Fruit fly (Drosophila melanogaster) ovary, adult (tissue): Measurements from ENCODE around the gene LIMK1.
A peak's percentile ranks its signal among the peaks of the same experiment; 100 is the strongest.

Experiments used
- CG17801 ChIP-seq: fragments of 200-800 bp; optimal IDR thresholded peaks from 2 replicates; lab custom pipeline; 2019; ENCODE audit warnings: missing biosample characterization, mild to moderate bottlenecking, missing genetic modification characterization, moderate library complexity; ENCODE audit not compliant: partially characterized antibody

LIMK1 gene

DNA sequence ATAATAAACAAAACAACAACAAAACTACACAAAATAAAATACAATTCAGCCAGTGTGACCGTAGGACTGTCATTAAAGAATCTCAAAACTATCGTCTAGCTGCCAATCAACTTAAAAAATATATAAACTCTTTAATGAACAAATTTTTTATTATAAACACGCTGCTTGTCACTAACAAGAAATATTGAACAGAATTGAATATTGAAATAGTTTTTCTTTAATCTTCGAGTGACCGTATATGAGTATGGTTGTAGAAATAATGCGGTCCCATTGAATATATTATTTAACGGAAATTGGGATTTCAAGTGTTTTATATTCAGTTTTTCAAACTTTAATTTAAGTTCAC, at the start of gene LIMK1:
Gene LIMK1, minus strand, starts transcription at position 73 of the 346 bp plus-strand sequence.
- TF ChIP-seq CG17801 (GFP tag; lab: Kevin White, UChicago): peak; percentile 14

DNA sequence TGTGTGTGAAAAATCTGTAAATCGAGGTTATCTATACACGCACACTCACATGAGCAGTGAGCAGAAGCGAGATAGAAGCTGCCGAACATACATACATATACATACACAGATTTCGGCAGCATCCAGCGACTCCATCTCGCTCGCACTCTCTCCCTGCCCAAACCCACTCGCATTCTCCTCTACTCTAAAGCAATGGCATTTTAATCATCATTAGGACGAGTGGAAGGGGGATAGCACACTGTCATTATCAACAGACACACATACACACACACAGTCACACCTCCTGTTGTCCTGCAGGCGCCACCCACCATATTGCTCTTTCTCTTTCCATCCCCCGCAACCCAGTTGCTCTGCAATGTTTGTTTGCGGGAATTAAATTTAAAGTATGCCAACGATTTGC, 42.0 kb upstream of the LIMK1 start:
- TF ChIP-seq CG17801 (GFP tag; lab: Kevin White, UChicago): no peak

DNA sequence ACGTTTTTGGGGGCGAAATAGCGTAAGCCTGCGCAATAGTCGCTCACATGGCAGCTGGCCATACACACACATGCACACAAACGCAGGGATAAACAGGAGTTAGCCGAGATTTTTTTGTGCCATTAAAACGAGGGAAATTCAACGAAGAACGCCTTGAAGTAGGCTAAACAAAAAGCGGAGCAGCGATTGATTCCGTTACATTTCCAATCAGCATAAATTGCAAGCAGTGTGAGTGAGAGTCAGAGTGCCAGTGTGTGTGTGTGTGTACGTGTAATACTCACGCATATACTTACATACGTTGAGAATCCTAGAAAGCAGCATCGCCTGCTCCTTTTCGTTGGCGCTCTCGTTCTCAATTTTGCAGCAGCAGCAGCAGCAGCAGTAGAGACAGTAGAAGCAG, 41.2 kb upstream of the LIMK1 start:
- TF ChIP-seq CG17801 (GFP tag; lab: Kevin White, UChicago): no peak

DNA sequence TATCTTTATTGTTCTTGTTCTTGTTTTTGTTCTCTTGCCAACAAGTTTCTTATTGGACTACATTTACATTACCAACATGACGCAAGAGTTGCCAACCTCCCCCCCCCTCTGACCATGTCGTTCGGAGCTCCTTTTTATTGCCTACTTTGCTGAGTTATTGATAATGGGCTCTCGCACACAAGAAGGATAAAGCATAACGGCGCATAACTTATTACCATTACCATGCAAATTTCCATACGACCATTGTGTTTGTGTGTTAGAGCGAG, 40.1 kb upstream of the LIMK1 start:
- TF ChIP-seq CG17801 (GFP tag; lab: Kevin White, UChicago): no peak

DNA sequence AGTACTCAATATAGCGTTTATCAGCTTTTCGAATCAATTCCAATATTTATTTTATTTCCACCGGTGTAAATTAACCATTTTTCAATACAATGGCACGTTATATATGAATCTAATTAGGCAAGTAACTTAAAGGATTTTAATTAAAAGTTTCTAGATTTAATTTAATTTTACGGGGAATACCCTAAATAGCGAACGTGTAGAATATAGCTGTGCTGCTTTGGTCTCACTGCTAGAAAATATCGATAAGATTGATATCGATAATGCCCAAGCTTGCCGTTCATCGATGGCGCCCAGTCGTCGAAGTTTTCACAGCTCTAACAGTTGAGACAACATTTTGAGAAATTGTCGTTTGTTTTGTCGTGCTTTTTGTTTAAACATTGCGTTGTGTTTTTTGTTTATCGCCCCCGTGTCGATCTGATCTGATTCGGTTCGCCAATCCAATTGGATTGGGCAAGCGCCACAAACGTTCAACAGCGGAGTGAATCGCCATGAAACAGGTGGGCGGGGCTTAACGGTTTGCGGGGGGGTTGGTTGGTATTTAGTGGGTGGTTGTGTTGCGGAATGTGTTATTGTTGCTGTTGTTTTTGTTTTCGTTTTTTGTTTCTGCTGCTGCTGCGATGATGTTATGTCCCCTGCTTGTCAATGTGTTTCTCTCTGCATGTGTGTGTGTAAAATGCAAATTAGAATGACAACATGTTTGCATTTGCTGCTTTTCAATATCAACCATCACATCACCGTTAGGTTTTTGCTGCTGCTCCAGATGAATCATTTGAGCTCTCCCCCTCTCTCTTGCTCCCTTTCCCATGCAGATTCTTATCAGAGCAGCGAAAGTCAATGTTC, 39.5 kb upstream of the LIMK1 start, which contains the start of gene Tomosyn:
Gene Tomosyn, plus strand, starts transcription at position 289 of the 840 bp plus-strand sequence.
- TF ChIP-seq CG17801 (GFP tag; lab: Kevin White, UChicago): peak; percentile 27

DNA sequence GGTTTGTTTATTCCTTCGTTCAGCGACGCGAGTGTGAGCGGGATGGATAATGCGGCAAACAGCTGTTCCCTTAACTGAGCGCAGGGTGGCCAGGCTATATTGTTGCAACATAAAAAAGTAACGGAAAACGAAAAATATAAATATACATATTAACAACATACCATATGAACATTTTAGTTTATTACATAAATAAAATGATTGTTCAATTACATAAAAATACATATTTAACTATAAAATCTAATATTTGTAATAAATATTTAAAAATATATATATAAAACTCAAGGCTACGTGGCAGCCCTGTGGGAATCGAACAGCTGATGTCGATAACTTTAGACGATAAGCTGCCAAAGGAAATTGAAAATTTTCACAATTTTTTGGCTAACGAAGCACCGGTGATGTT, 37.6 kb upstream of the LIMK1 start, which contains the start of the genes Aven and CG2540:
Gene Aven, minus strand, starts transcription at position 77 of the 400 bp plus-strand sequence.
Gene CG2540, plus strand, starts transcription at position 315 of the 400 bp plus-strand sequence.
- TF ChIP-seq CG17801 (GFP tag; lab: Kevin White, UChicago): peak; percentile 94

DNA sequence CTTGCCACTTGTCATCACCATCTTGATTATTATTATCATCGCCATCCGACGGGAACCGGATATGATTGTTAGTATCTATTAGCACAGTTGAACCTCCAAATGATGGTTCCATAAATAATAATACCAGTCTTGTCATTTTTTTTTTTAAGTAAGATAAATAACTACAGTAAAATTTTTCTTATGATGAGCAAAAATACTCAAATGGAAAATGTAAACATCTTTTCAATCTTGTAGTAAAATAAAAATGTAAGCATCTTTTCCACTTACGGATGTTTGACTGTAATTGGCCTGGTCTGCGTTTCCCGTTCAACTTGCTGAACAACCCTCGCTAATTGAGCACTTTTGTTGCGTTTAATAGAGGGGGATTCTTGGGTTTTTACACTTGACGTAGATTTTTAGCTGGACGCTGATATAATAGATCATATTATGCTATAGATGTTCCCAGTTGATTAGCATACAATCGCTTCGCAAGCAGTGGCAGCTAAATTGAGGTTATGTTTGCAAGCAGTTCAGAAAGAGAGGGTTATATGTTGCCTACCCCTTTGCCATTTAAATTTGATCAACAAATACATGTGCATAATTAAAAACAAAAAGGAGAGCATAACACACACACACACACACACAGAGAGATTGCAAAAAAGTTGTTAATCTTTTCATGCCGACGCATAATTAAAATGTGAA, 33.7 kb upstream of the LIMK1 start:
- TF ChIP-seq CG17801 (GFP tag; lab: Kevin White, UChicago): no peak

DNA sequence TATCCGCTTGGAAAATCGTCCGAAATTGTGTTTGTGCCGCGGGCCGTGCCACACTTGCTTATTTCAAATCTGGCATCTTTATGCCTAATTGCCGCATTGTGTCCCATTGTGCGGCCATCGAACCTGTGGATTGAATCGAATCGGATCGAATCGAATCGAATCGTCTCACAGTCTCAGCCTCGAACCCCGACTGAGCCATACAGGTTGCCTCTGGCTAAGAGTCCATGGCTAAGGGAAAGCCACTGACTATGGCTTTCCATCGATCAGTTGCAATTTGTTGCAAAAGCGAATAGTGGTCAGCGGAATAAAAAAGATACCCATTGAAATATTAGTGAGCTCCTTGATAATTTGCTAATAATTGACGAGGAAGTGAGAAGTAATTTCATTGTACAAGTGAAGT, 32.0 kb upstream of the LIMK1 start, which contains the start of gene CG15728:
Gene CG15728, plus strand, starts transcription at position 301 of the 400 bp plus-strand sequence.
- TF ChIP-seq CG17801 (GFP tag; lab: Kevin White, UChicago): no peak

DNA sequence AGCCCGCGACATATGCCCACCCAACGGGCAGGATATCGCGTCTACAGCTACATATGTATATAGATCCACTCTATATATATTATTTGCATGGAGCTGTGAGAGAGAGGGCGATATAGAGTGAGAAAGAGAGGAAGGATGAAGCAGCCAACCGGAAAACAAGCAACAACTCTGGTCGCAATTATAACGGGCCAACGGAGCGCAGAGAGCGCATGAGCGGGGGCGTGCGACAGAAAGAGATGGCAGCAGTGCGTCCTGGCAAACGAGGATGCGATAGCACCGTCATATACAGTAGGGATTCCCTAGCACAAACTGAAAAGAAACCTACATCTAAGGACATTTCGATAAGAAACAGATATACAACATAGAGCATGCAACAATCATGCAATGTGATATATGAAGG, 29.6 kb upstream of the LIMK1 start:
- TF ChIP-seq CG17801 (GFP tag; lab: Kevin White, UChicago): no peak

DNA sequence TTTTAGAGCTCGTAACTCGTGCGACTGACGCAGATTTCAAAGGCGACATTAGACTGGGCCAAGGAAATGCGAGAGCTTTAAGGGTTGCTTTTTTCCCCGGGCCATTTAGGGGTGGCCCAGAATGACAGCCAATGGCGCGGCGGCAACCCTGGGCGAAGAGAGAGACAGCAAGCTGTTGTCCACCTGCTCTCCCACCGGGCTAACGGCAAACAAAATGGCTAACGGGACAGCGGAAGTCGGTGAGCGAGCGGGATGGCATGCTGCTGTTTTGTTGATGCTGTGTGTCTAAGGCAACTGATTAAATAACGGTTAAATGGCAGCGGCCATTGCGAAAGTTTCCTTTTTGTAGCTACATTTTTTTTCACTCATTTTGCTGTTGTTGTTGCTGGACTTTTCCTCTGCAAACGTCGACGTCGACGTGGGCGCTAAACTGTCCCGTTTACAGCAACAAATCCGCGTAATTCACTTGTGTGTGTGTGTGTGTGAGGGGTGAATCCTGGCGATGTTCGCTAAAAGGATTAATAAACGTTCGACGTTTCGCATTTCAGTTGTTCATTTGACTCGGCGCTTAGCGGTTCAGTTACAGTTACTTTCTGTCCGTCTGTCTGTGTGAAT, 23.9 kb upstream of the LIMK1 start, which contains the start of gene CG11085:
Gene CG11085, plus strand, starts transcription at position 565 of the 615 bp plus-strand sequence.
- TF ChIP-seq CG17801 (GFP tag; lab: Kevin White, UChicago): no peak

DNA sequence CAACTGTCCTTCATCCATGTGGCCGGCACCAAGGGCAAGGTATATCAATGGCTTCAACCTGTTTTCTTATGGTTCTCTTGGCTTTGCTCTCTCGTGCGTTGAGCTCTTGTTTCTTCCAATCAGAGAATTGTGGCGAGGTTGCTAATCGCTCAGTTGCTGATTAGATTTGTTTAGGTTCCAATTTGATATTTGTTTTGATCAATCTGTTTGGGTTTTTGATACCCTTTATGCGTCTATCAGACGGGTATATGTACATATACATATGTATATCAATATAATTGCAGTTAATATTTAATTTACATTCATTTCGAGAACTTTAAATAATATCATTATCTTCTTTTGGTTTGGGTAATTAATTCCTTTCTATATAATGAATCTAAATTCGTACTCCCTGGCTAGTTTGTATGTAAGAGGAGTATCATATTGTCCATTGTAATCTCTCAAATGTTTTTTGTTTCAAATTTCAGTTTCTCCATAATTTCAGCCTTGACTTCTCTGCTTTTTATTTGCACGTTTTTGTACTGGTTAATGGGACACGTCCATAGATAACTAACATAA, 21.3 kb upstream of the LIMK1 start:
- no peak for TF ChIP-seq CG17801 (GFP tag; lab: Kevin White, UChicago)

DNA sequence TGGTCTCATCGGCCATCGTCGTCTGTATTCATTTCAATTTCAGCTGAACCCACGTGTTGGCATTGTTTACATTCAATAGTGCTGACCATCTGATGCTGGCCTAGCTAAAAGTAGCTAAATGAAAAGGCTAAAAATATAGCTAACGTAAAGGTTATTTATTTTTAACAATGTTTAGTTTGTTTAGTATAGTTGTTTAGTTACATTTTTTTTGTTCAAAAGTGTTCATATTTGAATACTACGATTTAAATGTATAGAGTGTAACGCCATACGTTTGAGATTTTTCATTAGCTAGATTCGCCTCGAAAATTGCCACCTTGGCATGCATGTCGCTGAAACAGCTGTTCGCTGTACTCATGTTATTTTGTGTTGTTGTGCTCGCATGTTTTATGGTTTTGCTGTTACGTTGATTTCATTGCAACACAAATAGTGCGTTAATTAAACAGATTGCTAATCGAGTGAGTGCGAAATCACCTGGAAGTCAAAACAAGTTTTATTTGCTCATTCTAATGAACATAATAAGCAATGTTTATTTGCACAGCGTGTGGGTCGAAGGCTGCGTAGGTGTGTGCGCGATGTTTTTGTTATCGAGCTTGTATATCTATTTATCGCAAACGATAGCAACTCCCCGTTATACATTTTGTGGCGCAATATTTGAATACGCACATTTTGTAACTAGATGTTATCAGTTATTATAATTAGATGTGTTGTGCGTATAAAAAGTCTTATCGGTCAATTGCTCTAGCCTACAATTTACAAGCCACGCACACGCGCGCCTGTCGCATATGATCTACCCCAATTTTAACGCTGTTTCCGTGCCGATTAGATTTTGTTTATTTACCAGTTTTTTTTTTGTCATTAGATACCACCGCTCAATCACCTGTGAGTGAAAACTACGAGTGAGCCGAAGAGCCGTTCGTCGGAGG, 19.8 kb upstream of the LIMK1 start, which contains the start of the genes CG1463 and Fpgs1:
Gene CG1463, minus strand, starts transcription at position 132 of the 923 bp plus-strand sequence.
Gene Fpgs1, plus strand, starts transcription at position 332 of the 923 bp plus-strand sequence.
- peak; percentile 58 for TF ChIP-seq CG17801 (GFP tag; lab: Kevin White, UChicago)

DNA sequence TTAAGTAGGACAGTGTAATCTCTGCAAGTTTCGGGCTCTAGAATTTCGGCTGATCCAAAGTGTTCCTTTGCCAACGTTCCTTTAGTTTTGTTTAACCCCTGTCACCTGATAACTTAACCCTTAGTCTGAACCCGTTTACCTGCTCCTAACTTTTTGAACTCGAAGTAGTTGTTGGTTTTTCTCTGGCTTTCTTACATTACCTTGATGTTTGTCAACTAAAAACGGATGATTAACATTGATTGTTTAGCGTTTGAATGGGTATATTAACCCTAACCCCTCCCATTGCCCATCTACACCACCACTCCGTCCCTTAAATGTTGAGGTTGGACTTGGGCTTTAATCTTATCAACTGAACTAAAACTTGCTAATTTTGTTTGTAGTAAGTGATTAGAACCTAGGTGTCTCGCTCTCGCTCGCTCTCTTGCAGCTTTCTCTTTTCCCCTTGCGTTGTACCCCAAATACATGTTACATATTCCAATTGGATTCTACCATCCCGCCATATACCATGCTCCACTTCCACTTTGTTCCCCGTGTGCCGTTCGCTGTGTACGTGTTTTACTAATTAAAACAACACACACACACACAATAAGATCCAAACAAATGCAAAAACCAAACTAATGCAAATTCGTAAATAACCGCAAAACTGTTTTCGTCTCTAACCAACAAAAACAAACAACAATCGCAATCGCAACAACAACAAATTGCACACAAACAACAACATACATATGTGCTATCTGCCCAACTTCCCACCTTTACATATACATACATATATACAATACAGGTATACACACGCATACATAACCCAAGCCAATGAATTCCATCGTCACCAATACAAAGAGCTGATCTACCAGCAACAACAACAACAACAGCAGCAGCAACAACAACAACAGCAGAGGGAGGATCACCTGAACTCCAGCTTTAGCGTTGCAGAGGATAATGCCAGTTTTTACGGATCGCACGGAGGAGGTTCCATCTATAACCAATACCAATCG, 9.1 kb upstream of the LIMK1 start:
- TF ChIP-seq CG17801 (GFP tag; lab: Kevin White, UChicago): no peak
